Worm (Caenorhabditis elegans) whole organism, early embryonic: ENCODE measurements around the gene nhr-192.
A peak's percentile ranks its signal among the peaks of the same experiment; 100 is the strongest.

Experiments used
- B0310.2 ChIP-seq: sonication (generic microtip); optimal IDR thresholded peaks from 2 replicates; lab custom pipeline; 2016; ENCODE audit warnings: mild to moderate bottlenecking, missing genetic modification characterization, missing compliant biosample characterization
- F13C5.2 ChIP-seq: sonication (generic microtip); optimal IDR thresholded peaks from 2 replicates; lab custom pipeline; 2017; ENCODE audit warnings: mild to moderate bottlenecking, missing genetic modification characterization, inconsistent platforms, missing compliant biosample characterization
- aly-1 ChIP-seq: sonication (generic microtip); optimal IDR thresholded peaks from 2 replicates; lab custom pipeline; 2016; ENCODE audit warnings: missing genetic modification characterization, missing compliant biosample characterization
- ama-1 ChIP-seq: fragments of 150-350 bp; optimal IDR thresholded peaks from 2 replicates; lab custom pipeline; 2014
- ceh-13 ChIP-seq: fragments of 200-800 bp; sonication (Bioruptor generic); optimal IDR thresholded peaks from 2 replicates; lab custom pipeline; 2018; ENCODE audit warnings: mild to moderate bottlenecking, missing genetic modification characterization, missing compliant biosample characterization
- ceh-36 ChIP-seq: sonication (generic microtip); optimal IDR thresholded peaks from 2 replicates; lab custom pipeline; 2016; ENCODE audit warnings: missing genetic modification characterization, inconsistent platforms, missing compliant biosample characterization
- ets-7 ChIP-seq: sonication (generic microtip); optimal IDR thresholded peaks from 2 replicates; lab custom pipeline; 2016; ENCODE audit warnings: missing genotype, missing genetic modification characterization, missing compliant biosample characterization
- flt-1 ChIP-seq: fragments of 200-800 bp; sonication (Bioruptor generic); IDR thresholded peaks from 2 replicates; pipeline ENCODE4 v1.3.6; 2022; ENCODE audit warnings: missing genetic modification characterization, missing compliant biosample characterization
- hmbx-1 ChIP-seq: sonication (generic microtip); optimal IDR thresholded peaks from 2 replicates; lab custom pipeline; 2016; ENCODE audit warnings: mild to moderate bottlenecking, missing genetic modification characterization, missing compliant biosample characterization
- hmg-4 ChIP-seq: fragments of 200-800 bp; sonication (Bioruptor generic); optimal IDR thresholded peaks from 2 replicates; lab custom pipeline; 2018; ENCODE audit warnings: mild to moderate bottlenecking, missing genetic modification characterization, missing compliant biosample characterization
- hnd-1 ChIP-seq: sonication (generic microtip); optimal IDR thresholded peaks from 2 replicates; lab custom pipeline; 2016; ENCODE audit warnings: missing genetic modification characterization, missing compliant biosample characterization
- pes-1 ChIP-seq: fragments of 200-800 bp; sonication (Bioruptor generic); IDR thresholded peaks from 2 replicates; pipeline ENCODE4 v1.3.6; 2022; ENCODE audit warnings: missing genetic modification reagents, missing genetic modification characterization, missing compliant biosample characterization
- scrt-1 ChIP-seq: fragments of 200-800 bp; sonication (Bioruptor generic); IDR thresholded peaks from 2 replicates; pipeline ENCODE4 v1.3.6; 2022; ENCODE audit warnings: missing genetic modification characterization, missing compliant biosample characterization
- sea-1 ChIP-seq: fragments of 200-800 bp; sonication (Bioruptor generic); conservative IDR thresholded peaks from 2 replicates; pipeline ENCODE4 v1.3.6; 2022; ENCODE audit warnings: missing genetic modification characterization, missing compliant biosample characterization
- tbx-11 ChIP-seq: fragments of 200-800 bp; sonication (Bioruptor generic); IDR thresholded peaks from 2 replicates; pipeline ENCODE4 v1.3.6; 2022; ENCODE audit warnings: missing genetic modification characterization, missing compliant biosample characterization
- tbx-37 ChIP-seq: fragments of 200-800 bp; sonication (Bioruptor generic); conservative IDR thresholded peaks from 2 replicates; pipeline ENCODE4 v1.3.6; 2022; ENCODE audit warnings: missing genetic modification reagents, missing genetic modification characterization, missing compliant biosample characterization
- tra-4 ChIP-seq: sonication (generic microtip); optimal IDR thresholded peaks from 2 replicates; lab custom pipeline; 2017; ENCODE audit warnings: missing genetic modification characterization, missing compliant biosample characterization

nhr-192 gene

DNA sequence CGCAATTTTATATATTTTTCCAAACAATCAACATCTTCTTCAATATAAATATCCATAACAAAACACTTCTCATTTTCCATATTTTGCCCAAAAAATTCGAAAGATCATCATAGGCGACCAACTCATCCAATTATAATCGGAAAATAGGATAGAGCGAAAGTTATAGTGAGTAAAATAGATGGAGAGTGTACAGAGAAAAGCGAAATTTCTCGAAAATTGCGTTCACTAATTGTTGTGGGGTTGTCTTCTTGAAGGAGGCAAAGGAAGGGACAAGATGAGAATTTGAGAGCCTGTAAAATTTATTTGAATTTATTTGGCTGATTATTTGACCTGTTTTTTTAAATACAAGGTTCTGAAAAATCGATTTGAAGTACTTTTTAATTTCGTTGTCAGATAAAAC, 34.9 kb downstream of the nhr-192 start:
- TF ChIP-seq scrt-1 (GFP tag; lab: Robert Waterston, UW) (no peak), flt-1 (GFP tag; lab: Robert Waterston, UW) (no peak), ama-1 (lab: Kevin White, UChicago) (no peak), tbx-37 (GFP tag; lab: Robert Waterston, UW) (no peak), hnd-1 (tag; lab: Kevin White, UChicago) (no peak), ceh-36 (no peak)

DNA sequence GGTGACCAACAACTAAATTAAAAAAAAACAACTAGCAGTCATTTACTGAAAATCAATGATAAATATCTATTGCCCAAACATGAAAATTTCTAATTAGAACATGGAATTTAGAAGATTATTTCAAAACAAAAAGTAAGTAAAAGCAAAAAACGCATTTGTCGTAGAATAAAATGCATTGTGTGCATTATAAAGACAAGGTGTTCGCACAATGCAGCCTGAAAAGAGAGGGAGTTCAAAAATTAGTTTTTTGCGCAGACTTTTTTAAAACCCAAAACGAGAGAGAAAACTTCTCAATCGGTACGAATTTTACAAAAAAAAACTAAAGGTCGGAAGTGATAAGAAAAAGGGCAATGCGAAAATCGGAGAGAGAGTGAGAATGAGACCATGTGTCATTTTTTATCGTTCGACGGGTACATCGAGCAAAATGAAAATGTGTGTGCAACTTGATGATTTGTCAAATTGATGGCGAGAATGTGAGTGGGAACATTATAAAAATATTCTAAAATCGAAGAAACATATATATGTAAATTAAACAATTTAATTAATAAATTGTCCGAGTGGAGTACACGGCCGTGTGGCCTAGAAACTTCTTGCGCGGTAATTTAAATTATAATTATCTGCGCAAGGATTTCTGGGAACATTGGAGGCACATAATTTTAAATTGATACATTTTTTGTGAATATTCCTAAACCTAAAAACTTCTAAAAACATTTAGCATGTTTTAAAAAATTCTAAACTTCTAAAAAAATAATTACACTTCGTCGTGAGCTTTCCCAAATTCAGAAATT, 38.9 kb downstream of the nhr-192 start:
- TF ChIP-seq F13C5.2 (tag; lab: Kevin White, UChicago) (peak; percentile 12), pes-1 (peak; percentile 26; the same call in 1 of the 2 replicates), scrt-1 (GFP tag; lab: Robert Waterston, UW) (no peak), tbx-37 (GFP tag; lab: Robert Waterston, UW) (peak; percentile 57; the same call in 1 of the 2 replicates)

DNA sequence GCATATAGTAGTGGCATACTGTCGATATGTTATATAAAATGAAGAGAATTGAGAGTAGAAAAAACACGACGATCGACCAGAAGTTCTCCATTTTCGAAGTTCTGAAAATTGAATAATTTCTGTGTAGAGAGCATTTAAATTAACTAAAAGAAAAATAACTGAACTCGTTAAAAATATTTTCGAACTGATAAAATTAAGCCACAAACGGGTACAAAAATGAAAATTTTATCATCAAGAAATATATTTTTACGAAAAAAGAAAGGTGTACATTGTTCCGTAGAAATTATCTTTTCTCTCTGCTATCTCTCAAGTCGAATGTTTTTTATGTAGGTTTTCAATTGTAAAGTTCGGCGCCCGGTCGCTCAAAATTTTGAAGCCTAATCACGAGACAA, 39.5 kb downstream of the nhr-192 start, which contains the start of gene acl-2:
Gene acl-2 (minus strand): TSS at position 101 of the 392 bp plus-strand sequence.
- TF ChIP-seq hmg-4 (GFP tag; lab: Kevin White, UChicago) = no peak
- TF ChIP-seq ets-7 (tag; lab: Kevin White, UChicago) = no peak
- TF ChIP-seq tbx-11 (GFP tag; lab: Robert Waterston, UW) = no peak
- TF ChIP-seq ceh-13 (GFP tag; lab: Kevin White, UChicago) = no peak
- TF ChIP-seq hnd-1 (tag; lab: Kevin White, UChicago) = no peak
- no peak for TF ChIP-seq hmbx-1 (tag; lab: Kevin White, UChicago)
- no peak for TF ChIP-seq sea-1 (GFP tag; lab: Robert Waterston, UW)
- TF ChIP-seq aly-1 (tag; lab: Kevin White, UChicago) = no peak
- no peak for TF ChIP-seq B0310.2
- no peak for TF ChIP-seq ceh-36
- no peak for TF ChIP-seq ama-1 (lab: Kevin White, UChicago)
- TF ChIP-seq F13C5.2 (tag; lab: Kevin White, UChicago) = no peak
- TF ChIP-seq flt-1 (GFP tag; lab: Robert Waterston, UW) = no peak
- no peak for TF ChIP-seq tbx-37 (GFP tag; lab: Robert Waterston, UW)
- TF ChIP-seq tra-4 (tag; lab: Kevin White, UChicago) = no peak
- no peak for TF ChIP-seq scrt-1 (GFP tag; lab: Robert Waterston, UW)
- no peak for TF ChIP-seq pes-1

DNA sequence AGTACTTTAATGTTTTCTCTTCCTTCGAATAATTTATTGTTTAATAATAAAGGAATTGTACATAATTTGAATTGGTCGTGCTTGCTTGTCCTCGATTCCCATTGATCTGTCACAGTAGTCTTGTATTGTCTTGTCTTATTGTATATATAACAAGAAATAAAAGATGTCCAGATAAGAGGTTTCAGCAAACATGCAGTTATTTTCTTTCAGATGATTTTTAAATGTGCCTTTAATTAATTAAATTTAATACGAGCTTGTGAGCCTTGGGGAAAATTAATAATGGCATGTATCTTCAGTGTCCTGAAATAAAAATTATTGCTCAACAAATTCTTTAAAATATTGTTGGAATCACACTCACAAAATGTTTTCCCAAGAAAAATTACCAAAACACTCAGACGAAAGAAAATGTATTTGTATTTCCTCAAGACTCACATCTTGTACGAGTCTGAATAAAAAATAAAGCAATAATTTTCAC, 47.3 kb downstream of the nhr-192 start:
- TF ChIP-seq B0310.2 (no peak), tra-4 (tag; lab: Kevin White, UChicago) (no peak), hnd-1 (tag; lab: Kevin White, UChicago) (no peak), ceh-13 (GFP tag; lab: Kevin White, UChicago) (no peak), scrt-1 (GFP tag; lab: Robert Waterston, UW) (no peak), sea-1 (GFP tag; lab: Robert Waterston, UW) (no peak), F13C5.2 (tag; lab: Kevin White, UChicago) (no peak), aly-1 (tag; lab: Kevin White, UChicago) (no peak)

DNA sequence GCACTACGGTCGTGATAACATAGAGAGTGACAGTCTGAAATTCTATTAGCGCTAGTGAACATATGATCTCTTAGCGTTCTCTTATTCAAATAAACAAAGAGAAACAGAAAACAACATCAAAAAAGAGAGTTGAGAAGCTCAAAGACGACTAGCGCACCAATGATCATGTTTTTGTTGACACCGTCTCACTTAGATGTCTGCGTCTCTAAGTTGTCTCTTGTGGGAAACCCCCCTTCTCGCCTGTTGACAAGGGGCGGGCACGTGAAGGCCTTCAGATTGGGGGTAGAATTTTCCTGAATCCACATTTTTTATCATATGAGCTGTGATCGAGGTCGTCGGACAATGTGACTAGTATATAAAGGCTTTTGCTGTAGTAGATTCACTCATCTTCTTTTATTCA, 50.5 kb downstream of the nhr-192 start:
- no peak for TF ChIP-seq ets-7 (tag; lab: Kevin White, UChicago)
- TF ChIP-seq hnd-1 (tag; lab: Kevin White, UChicago) = no peak
- no peak for TF ChIP-seq hmbx-1 (tag; lab: Kevin White, UChicago)
- no peak for TF ChIP-seq tbx-11 (GFP tag; lab: Robert Waterston, UW)
- TF ChIP-seq pes-1 = no peak
- TF ChIP-seq ceh-13 (GFP tag; lab: Kevin White, UChicago) = no peak
- no peak for TF ChIP-seq B0310.2
- TF ChIP-seq aly-1 (tag; lab: Kevin White, UChicago) = no peak
- TF ChIP-seq hmg-4 (GFP tag; lab: Kevin White, UChicago) = no peak
- no peak for TF ChIP-seq tbx-37 (GFP tag; lab: Robert Waterston, UW)
- no peak for TF ChIP-seq tra-4 (tag; lab: Kevin White, UChicago)
- TF ChIP-seq ceh-36 = no peak
